Worm (Caenorhabditis elegans) whole organism, young adult: ENCODE results near the gene Y44A6D.1.

Experiments
- B0336.3 ChIP-seq: fragments of 200-800 bp; sonication (Bioruptor generic); IDR thresholded peaks from 2 replicates; pipeline ENCODE4 v1.3.6; 2022; ENCODE audit warnings: missing genetic modification characterization, missing compliant biosample characterization
- C17E4.6 ChIP-seq: fragments of 200-800 bp; sonication (Bioruptor generic); IDR thresholded peaks from 2 replicates; pipeline ENCODE4 v1.3.6; 2022; ENCODE audit warnings: missing genetic modification reagents, missing genetic modification characterization, missing compliant biosample characterization
- F22D6.2 ChIP-seq: sonication (generic microtip); optimal IDR thresholded peaks from 2 replicates; lab custom pipeline; 2016; ENCODE audit warnings: mild to moderate bottlenecking, missing genetic modification characterization, missing compliant biosample characterization
- F23B12.7 ChIP-seq: sonication (generic microtip); optimal IDR thresholded peaks from 2 replicates; lab custom pipeline; 2017; ENCODE audit warnings: missing genetic modification characterization, mild to moderate bottlenecking, missing compliant biosample characterization, antibody characterized with exemption, moderate library complexity; ENCODE audit not compliant: insufficient read depth
- F37B4.10 ChIP-seq: fragments of 200-800 bp; sonication (Bioruptor generic); IDR thresholded peaks from 2 replicates; pipeline ENCODE4 v1.3.6; 2022; ENCODE audit warnings: missing genetic modification characterization, missing compliant biosample characterization
- F39B2.1 ChIP-seq: fragments of 200-800 bp; sonication (Bioruptor generic); IDR thresholded peaks from 2 replicates; pipeline ENCODE4 v1.3.6; 2022; ENCODE audit warnings: missing genetic modification reagents, missing genetic modification characterization, missing compliant biosample characterization
- T07F8.4 ChIP-seq: sonication (generic microtip); optimal IDR thresholded peaks from 2 replicates; lab custom pipeline; 2016; ENCODE audit warnings: mild to moderate bottlenecking, missing genetic modification characterization, moderate library complexity, missing compliant biosample characterization
- Y53G8AR.9 ChIP-seq: fragments of 200-800 bp; sonication (Bioruptor generic); conservative IDR thresholded peaks from 2 replicates; pipeline ENCODE4 v1.3.6; 2022; ENCODE audit warnings: missing genetic modification reagents, missing genetic modification characterization, missing compliant biosample characterization
- ZK185.1 ChIP-seq: sonication (generic microtip); optimal IDR thresholded peaks from 2 replicates; lab custom pipeline; 2016; ENCODE audit warnings: mild to moderate bottlenecking, missing genetic modification characterization, missing compliant biosample characterization; ENCODE audit not compliant: poor library complexity, severe bottlenecking
- attf-5 ChIP-seq: fragments of 200-800 bp; sonication (Bioruptor generic); optimal IDR thresholded peaks from 2 replicates; lab custom pipeline; 2018; ENCODE audit warnings: mild to moderate bottlenecking, missing genetic modification characterization, missing compliant biosample characterization
- cebp-1 ChIP-seq, 2 experiments: fragments of 200-800 bp in 1 of 2; sonication (Bioruptor generic) in 1 of 2; sonication (generic microtip) in 1 of 2; IDR thresholded peaks in 1 of 2; optimal IDR thresholded peaks in 1 of 2; 2 replicates each; pipeline versions ENCODE4 v1.3.6 to Lab custom; 2017 to 2022; ENCODE audit warnings: missing compliant biosample characterization in 2 of 2, missing genetic modification characterization in 2 of 2, mild to moderate bottlenecking in 1 of 2, missing genetic modification reagents in 1 of 2, moderate library complexity in 1 of 2
- ceh-27 ChIP-seq: fragments of 200-800 bp; sonication (Bioruptor generic); optimal IDR thresholded peaks from 2 replicates; lab custom pipeline; 2018; ENCODE audit warnings: mild to moderate bottlenecking, missing genetic modification characterization, moderate library complexity, missing compliant biosample characterization
- die-1 ChIP-seq: sonication (generic microtip); optimal IDR thresholded peaks from 2 replicates; lab custom pipeline; 2016; ENCODE audit warnings: missing genotype, mild to moderate bottlenecking, missing genetic modification characterization, missing compliant biosample characterization
- dox-1 ChIP-seq: fragments of 200-800 bp; sonication (Bioruptor generic); IDR thresholded peaks from 2 replicates; pipeline ENCODE4 v1.3.6; 2022; ENCODE audit warnings: missing genetic modification reagents, missing genetic modification characterization, missing compliant biosample characterization
- efl-1 ChIP-seq: fragments of 150-350 bp; optimal IDR thresholded peaks from 2 replicates; lab custom pipeline; 2014; ENCODE audit warnings: missing biosample characterization, missing genetic modification reagents, missing genetic modification characterization
- ets-4 ChIP-seq: fragments of 200-800 bp; sonication (Bioruptor generic); optimal IDR thresholded peaks from 2 replicates; lab custom pipeline; 2018; ENCODE audit warnings: mild to moderate bottlenecking, missing genetic modification characterization, missing compliant biosample characterization
- fkh-3 ChIP-seq: sonication (generic microtip); optimal IDR thresholded peaks from 2 replicates; lab custom pipeline; 2016; ENCODE audit warnings: mild to moderate bottlenecking, missing genetic modification characterization, missing compliant biosample characterization
- hmg-1.2 ChIP-seq: fragments of 200-800 bp; sonication (Bioruptor generic); IDR thresholded peaks from 2 replicates; pipeline ENCODE4 v1.3.6; 2022; ENCODE audit warnings: missing genetic modification reagents, missing genetic modification characterization, missing compliant biosample characterization
- hmg-20 ChIP-seq: fragments of 200-800 bp; sonication (Bioruptor generic); IDR thresholded peaks from 2 replicates; pipeline ENCODE4 v1.3.6; 2022; ENCODE audit warnings: missing genetic modification reagents, missing genetic modification characterization, missing compliant biosample characterization
- lag-1 ChIP-seq: fragments of 200-800 bp; sonication (Bioruptor generic); IDR thresholded peaks from 2 replicates; pipeline ENCODE4 v1.3.6; 2022; ENCODE audit warnings: missing genetic modification reagents, missing genetic modification characterization, missing compliant biosample characterization
- let-526 ChIP-seq: fragments of 200-800 bp; sonication (Bioruptor generic); IDR thresholded peaks from 2 replicates; pipeline ENCODE4 v1.3.6; 2022; ENCODE audit warnings: missing genetic modification reagents, missing genetic modification characterization, missing compliant biosample characterization
- let-607 ChIP-seq, 2 experiments: fragments of 200-800 bp in 1 of 2; sonication (Bioruptor generic) in 1 of 2; sonication (generic microtip) in 1 of 2; optimal IDR thresholded peaks; 2 replicates each; lab custom pipeline; 2016 to 2018; ENCODE audit warnings: mild to moderate bottlenecking in 2 of 2, missing compliant biosample characterization in 2 of 2, missing genetic modification characterization in 2 of 2, moderate library complexity in 2 of 2, missing genotype in 1 of 2
- lin-35 ChIP-seq, 3 experiments: fragments of 150-350 bp in 2 of 3; sonication (generic microtip) in 1 of 3; optimal IDR thresholded peaks; 2 replicates each; lab custom pipeline; 2014 to 2018; ENCODE audit warnings: missing biosample characterization in 3 of 3, missing genetic modification characterization in 3 of 3, missing genetic modification reagents in 3 of 3
- lin-54 ChIP-seq: fragments of 200-800 bp; sonication (Bioruptor generic); optimal IDR thresholded peaks from 2 replicates; lab custom pipeline; 2018; ENCODE audit warnings: mild to moderate bottlenecking, missing genetic modification characterization, missing compliant biosample characterization
- madf-8 ChIP-seq: fragments of 200-800 bp; sonication (Bioruptor generic); conservative IDR thresholded peaks from 2 replicates; pipeline ENCODE4 v1.3.6; 2022; ENCODE audit warnings: missing genetic modification reagents, missing genetic modification characterization, missing compliant biosample characterization
- nhr-179 ChIP-seq: sonication (generic microtip); optimal IDR thresholded peaks from 2 replicates; lab custom pipeline; 2016; ENCODE audit warnings: mild to moderate bottlenecking, missing genetic modification characterization, missing compliant biosample characterization
- nhr-80 ChIP-seq: sonication (generic microtip); optimal IDR thresholded peaks from 2 replicates; lab custom pipeline; 2016; ENCODE audit warnings: missing genetic modification characterization, missing compliant biosample characterization
- pha-4 ChIP-seq: fragments of 150-350 bp; sonication (generic microtip); optimal IDR thresholded peaks from 2 replicates; lab custom pipeline; 2014; ENCODE audit warnings: missing biosample characterization, missing genetic modification reagents, missing genetic modification characterization
- sdz-38 ChIP-seq: sonication (generic microtip); optimal IDR thresholded peaks from 2 replicates; lab custom pipeline; 2016; ENCODE audit warnings: missing genotype, missing genetic modification characterization, missing compliant biosample characterization
- snpc-1.1 ChIP-seq: sonication (generic microtip); optimal IDR thresholded peaks from 2 replicates; lab custom pipeline; 2017; ENCODE audit warnings: missing genetic modification characterization, mild to moderate bottlenecking, missing compliant biosample characterization, antibody characterized with exemption, moderate library complexity, missing genotype, missing genetic modification reagents; ENCODE audit not compliant: insufficient read depth
- snpc-4 ChIP-seq, 5 experiments: fragments of 150-350 bp in 1 of 5; sonication (generic microtip) in 4 of 5; optimal IDR thresholded peaks; 2 replicates each; lab custom pipeline; 2014 to 2018; ENCODE audit warnings: missing genetic modification characterization in 5 of 5, missing biosample characterization in 3 of 5, antibody characterized with exemption in 2 of 5, mild to moderate bottlenecking in 2 of 5, missing compliant biosample characterization in 2 of 5, missing genotype in 2 of 5, moderate library complexity in 2 of 5, missing genetic modification reagents in 1 of 5
- tbp1 ChIP-seq: fragments of 200-800 bp; sonication (Bioruptor generic); optimal IDR thresholded peaks from 2 replicates; lab custom pipeline; 2018; ENCODE audit warnings: mild to moderate bottlenecking, missing genetic modification characterization, missing compliant biosample characterization
- zfh-2 ChIP-seq: fragments of 200-800 bp; sonication (Bioruptor generic); conservative IDR thresholded peaks from 2 replicates; pipeline ENCODE4 v1.3.6; 2022; ENCODE audit warnings: missing genetic modification reagents, missing genetic modification characterization, missing compliant biosample characterization
- zim-3 ChIP-seq: sonication (generic microtip); optimal IDR thresholded peaks from 2 replicates; lab custom pipeline; 2017; ENCODE audit warnings: mild to moderate bottlenecking, missing genetic modification characterization, moderate library complexity, missing compliant biosample characterization

Gene Y44A6D.1

ce11 chrV:20831867-20832266 lies 42.0 kb upstream of the Y44A6D.1 start:
- TF ChIP-seq snpc-4 (GFP tag; optimal IDR thresholded peaks at IDR 0.05; lab: Kevin White, UChicago) (no peak), snpc-4 (tag; optimal IDR thresholded peaks at IDR 0.05; lab: Kevin White, UChicago) (peak in 1 of 4 experiments; percentile 13), nhr-80 (tag; lab: Kevin White, UChicago) (peak; percentile 97), let-526 (GFP tag; lab: Robert Waterston, UW) (no peak), hmg-20 (GFP tag; lab: Robert Waterston, UW) (no peak), Y53G8AR.9 (no peak), attf-5 (GFP tag; lab: Kevin White, UChicago) (peak; percentile 57), lin-54 (no peak), dox-1 (peak; percentile 78), pha-4 (peak; percentile 2), let-607 (tag; optimal IDR thresholded peaks at IDR 0.05; lab: Kevin White, UChicago) (no peak), snpc-1.1 (tag; lab: Kevin White, UChicago) (no peak), ZK185.1 (peak; percentile 17), zim-3 (tag; lab: Kevin White, UChicago) (no peak), ets-4 (peak; percentile 7), die-1 (tag; lab: Kevin White, UChicago) (no peak), ceh-27 (GFP tag; lab: Kevin White, UChicago) (no peak), hmg-1.2 (peak; percentile 84), cebp-1 (GFP tag; IDR thresholded peaks at IDR 0.05; lab: Robert Waterston, UW) (no peak), cebp-1 (tag; optimal IDR thresholded peaks at IDR 0.05; lab: Kevin White, UChicago) (peak; percentile 46), F39B2.1 (GFP tag; lab: Robert Waterston, UW) (no peak)

DNA sequence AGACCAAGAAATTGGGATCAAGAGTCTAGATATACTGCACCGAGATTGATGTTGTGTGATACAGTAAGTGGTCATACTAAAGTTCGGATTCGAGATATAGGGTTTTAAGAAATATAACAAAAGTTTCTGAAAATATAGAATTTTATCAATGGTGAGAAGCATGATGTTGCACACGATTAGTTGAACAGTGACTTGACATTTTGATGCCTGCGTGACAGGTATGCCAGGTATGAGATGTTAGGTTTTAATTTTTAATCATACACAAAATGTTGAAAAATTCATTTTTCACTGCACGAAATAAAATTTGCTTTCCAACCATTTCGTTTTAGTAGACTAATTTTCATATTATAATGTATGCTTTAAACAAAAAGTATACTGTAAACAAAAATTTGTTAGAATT lies 40.6 kb upstream of the Y44A6D.1 start:
- TF ChIP-seq F23B12.7 (tag; lab: Kevin White, UChicago) (no peak), let-607 (tag; optimal IDR thresholded peaks at IDR 0.05; lab: Kevin White, UChicago) (peak; percentile 70 to 89), nhr-80 (tag; lab: Kevin White, UChicago) (peak; percentile 29)
- TF ChIP-seq, all 124 proteins: peak for 2

ce11 chrV:20829511-20829910 lies 39.7 kb upstream of the Y44A6D.1 start, which contains the start of gene num-1:
Gene num-1 (plus strand): TSS chrV:20829811.
- TF ChIP-seq sdz-38 (tag; lab: Kevin White, UChicago) (no peak), madf-8 (GFP tag; lab: Robert Waterston, UW) (no peak), F37B4.10 (GFP tag; lab: Robert Waterston, UW) (no peak), lag-1 (GFP tag; lab: Robert Waterston, UW) (no peak), zfh-2 (no peak), B0336.3 (GFP tag; lab: Robert Waterston, UW) (no peak), efl-1 (GFP tag; lab: Kevin White, UChicago) (no peak), C17E4.6 (GFP tag; lab: Robert Waterston, UW) (no peak), lin-35 (GFP tag; optimal IDR thresholded peaks at IDR 0.05; lab: Kevin White, UChicago) (no peak), tbp1 (GFP tag; lab: Kevin White, UChicago) (no peak), nhr-179 (tag; lab: Kevin White, UChicago) (no peak), fkh-3 (tag; lab: Kevin White, UChicago) (no peak), T07F8.4 (tag; lab: Kevin White, UChicago) (no peak), cebp-1 (GFP tag; IDR thresholded peaks at IDR 0.05; lab: Robert Waterston, UW) (no peak), cebp-1 (tag; optimal IDR thresholded peaks at IDR 0.05; lab: Kevin White, UChicago) (no peak), F22D6.2 (tag; lab: Kevin White, UChicago) (no peak)
